Fruit fly (Drosophila melanogaster) whole organism, prepupa: ENCODE data around the gene scramb2.

Experiments
- CG10631 ChIP-seq: fragments of 200-800 bp; sonication (Bioruptor generic); optimal IDR thresholded peaks from 2 replicates; lab custom pipeline; 2016; ENCODE audit warnings: missing biosample characterization, missing genetic modification characterization
- CG10669 ChIP-seq: fragments of 200-800 bp; sonication (Bioruptor generic); optimal IDR thresholded peaks from 3 replicates; lab custom pipeline; 2018; ENCODE audit warnings: missing biosample characterization, mild to moderate bottlenecking, missing genetic modification characterization, moderate library complexity
- CG11294 ChIP-seq: fragments of 200-800 bp; sonication (Bioruptor generic); IDR thresholded peaks from 2 replicates; pipeline ENCODE4 v1.3.6; 2022; ENCODE audit warnings: missing biosample characterization, missing genetic modification characterization
- CG11762 ChIP-seq: fragments of 200-800 bp; sonication (Bioruptor generic); optimal IDR thresholded peaks from 3 replicates; lab custom pipeline; 2016; ENCODE audit warnings: missing biosample characterization, missing genetic modification characterization; ENCODE audit not compliant: insufficient read depth
- CG11902 ChIP-seq: fragments of 200-800 bp; sonication (Bioruptor generic); optimal IDR thresholded peaks from 3 replicates; lab custom pipeline; 2016; ENCODE audit warnings: missing biosample characterization, missing genetic modification characterization
- CG15336 ChIP-seq: fragments of 200-800 bp; sonication (Bioruptor generic); IDR thresholded peaks from 2 replicates; pipeline ENCODE4 v1.3.6; 2022; ENCODE audit warnings: missing biosample characterization, missing genetic modification characterization
- CG16779 ChIP-seq: fragments of 200-800 bp; sonication (Bioruptor generic); optimal IDR thresholded peaks from 3 replicates; lab custom pipeline; 2017; ENCODE audit warnings: missing biosample characterization, mild to moderate bottlenecking, missing genetic modification characterization
- CG3032 ChIP-seq: fragments of 200-800 bp; optimal IDR thresholded peaks from 2 replicates; lab custom pipeline; 2019; ENCODE audit warnings: missing biosample characterization, mild to moderate bottlenecking, missing genetic modification characterization, moderate library complexity
- CG31627 ChIP-seq: fragments of 200-800 bp; sonication (Bioruptor generic); optimal IDR thresholded peaks from 3 replicates; lab custom pipeline; 2016; ENCODE audit warnings: missing biosample characterization, missing genetic modification characterization
- CG32006 ChIP-seq: fragments of 200-800 bp; sonication (Bioruptor generic); optimal IDR thresholded peaks from 3 replicates; lab custom pipeline; 2017; ENCODE audit warnings: missing biosample characterization, mild to moderate bottlenecking, missing genetic modification characterization
- CG34406 ChIP-seq: fragments of 200-800 bp; sonication (Bioruptor generic); optimal IDR thresholded peaks from 3 replicates; lab custom pipeline; 2016; ENCODE audit warnings: missing biosample characterization, missing genetic modification characterization
- CG3919 ChIP-seq: fragments of 200-800 bp; sonication (Bioruptor generic); optimal IDR thresholded peaks from 3 replicates; lab custom pipeline; 2016; ENCODE audit warnings: missing biosample characterization, missing genetic modification characterization
- CG4318 ChIP-seq: fragments of 200-800 bp; sonication (Bioruptor generic); optimal IDR thresholded peaks from 3 replicates; lab custom pipeline; 2017; ENCODE audit warnings: missing biosample characterization, mild to moderate bottlenecking, missing genetic modification characterization
- CG6163 ChIP-seq: fragments of 200-800 bp; sonication (Bioruptor generic); IDR thresholded peaks from 3 replicates; pipeline ENCODE4 v1.3.6; 2022; ENCODE audit warnings: missing biosample characterization, missing genetic modification characterization
- CG6276 ChIP-seq: fragments of 200-800 bp; sonication (Bioruptor generic); optimal IDR thresholded peaks from 2 replicates; lab custom pipeline; 2017; ENCODE audit warnings: missing biosample characterization, mild to moderate bottlenecking, missing genetic modification characterization
- CG6792 ChIP-seq: fragments of 200-800 bp; sonication (Bioruptor generic); optimal IDR thresholded peaks from 3 replicates; lab custom pipeline; 2016; ENCODE audit warnings: missing biosample characterization, missing genetic modification characterization
- CG6854 ChIP-seq: fragments of 200-800 bp; sonication (Bioruptor generic); optimal IDR thresholded peaks from 2 replicates; lab custom pipeline; 2017; ENCODE audit warnings: missing biosample characterization, mild to moderate bottlenecking, missing genetic modification characterization
- CG7368 ChIP-seq: fragments of 200-800 bp; sonication (Bioruptor generic); optimal IDR thresholded peaks from 3 replicates; lab custom pipeline; 2016; ENCODE audit warnings: missing biosample characterization, missing genetic modification characterization
- CG8119 ChIP-seq: fragments of 200-800 bp; sonication (Bioruptor generic); IDR thresholded peaks from 3 replicates; pipeline ENCODE4 v1.3.6; 2022; ENCODE audit warnings: missing biosample characterization, missing genetic modification characterization
- CG8319 ChIP-seq: fragments of 200-800 bp; sonication (Bioruptor generic); optimal IDR thresholded peaks from 3 replicates; lab custom pipeline; 2016; ENCODE audit warnings: missing biosample characterization, missing genetic modification characterization
- CG8632 ChIP-seq: fragments of 200-800 bp; sonication (Bioruptor generic); optimal IDR thresholded peaks from 3 replicates; lab custom pipeline; 2016; ENCODE audit warnings: missing biosample characterization, missing genetic modification characterization
- Eip75B ChIP-seq: fragments of 200-800 bp; sonication (Bioruptor generic); optimal IDR thresholded peaks from 3 replicates; lab custom pipeline; 2016; ENCODE audit warnings: missing biosample characterization, missing genetic modification characterization
- Eip78C ChIP-seq: fragments of 200-800 bp; sonication (Bioruptor generic); peaks from one replicate; lab custom pipeline; 2016; ENCODE audit warnings: missing biosample characterization, missing genetic modification characterization
- Eip93F ChIP-seq: fragments of 200-800 bp; sonication (Bioruptor generic); optimal IDR thresholded peaks from 2 replicates; lab custom pipeline; 2016; ENCODE audit warnings: missing biosample characterization, mild to moderate bottlenecking, missing genetic modification characterization
- Ets96B ChIP-seq: fragments of 200-800 bp; optimal IDR thresholded peaks from 2 replicates; lab custom pipeline; 2019; ENCODE audit warnings: missing biosample characterization, mild to moderate bottlenecking, missing genetic modification characterization, moderate library complexity
- Gug ChIP-seq: fragments of 200-800 bp; sonication (Bioruptor generic); IDR thresholded peaks from 2 replicates; pipeline ENCODE4 v1.3.6; 2022; ENCODE audit warnings: missing biosample characterization, missing genetic modification characterization
- Hr39 ChIP-seq: fragments of 200-800 bp; sonication (Bioruptor generic); optimal IDR thresholded peaks from 2 replicates; lab custom pipeline; 2016; ENCODE audit warnings: missing biosample characterization, missing genetic modification characterization
- Hr4 ChIP-seq: fragments of 200-800 bp; sonication (Bioruptor generic); optimal IDR thresholded peaks from 3 replicates; lab custom pipeline; 2016; ENCODE audit warnings: missing biosample characterization, missing genetic modification characterization
- Lpt ChIP-seq: fragments of 200-800 bp; sonication (Bioruptor generic); optimal IDR thresholded peaks from 3 replicates; lab custom pipeline; 2016; ENCODE audit warnings: missing biosample characterization, missing genetic modification characterization
- Met ChIP-seq: fragments of 200-800 bp; sonication (Bioruptor generic); optimal IDR thresholded peaks from 3 replicates; lab custom pipeline; 2016; ENCODE audit warnings: missing biosample characterization, missing genetic modification characterization
- OdsH ChIP-seq: fragments of 200-800 bp; sonication (Bioruptor generic); optimal IDR thresholded peaks from 3 replicates; lab custom pipeline; 2016; ENCODE audit warnings: missing biosample characterization, missing genetic modification characterization
- Smox ChIP-seq: fragments of 200-800 bp; sonication (Bioruptor generic); optimal IDR thresholded peaks from 3 replicates; lab custom pipeline; 2016; ENCODE audit warnings: missing biosample characterization, missing genetic modification characterization
- Sox102F ChIP-seq: fragments of 200-800 bp; sonication (Bioruptor generic); optimal IDR thresholded peaks from 2 replicates; lab custom pipeline; 2016; ENCODE audit warnings: missing biosample characterization, mild to moderate bottlenecking, missing genetic modification characterization
- Sox14 ChIP-seq: fragments of 200-800 bp; sonication (Bioruptor generic); optimal IDR thresholded peaks from 3 replicates; lab custom pipeline; 2016; ENCODE audit warnings: missing biosample characterization, missing genetic modification characterization
- achi ChIP-seq: fragments of 200-800 bp; sonication (Bioruptor generic); optimal IDR thresholded peaks from 3 replicates; lab custom pipeline; 2016; ENCODE audit warnings: missing biosample characterization, missing genetic modification characterization
- acj6 ChIP-seq: fragments of 200-800 bp; sonication (Bioruptor generic); optimal IDR thresholded peaks from 3 replicates; lab custom pipeline; 2016; ENCODE audit warnings: missing biosample characterization, missing genetic modification characterization
- cyc ChIP-seq: fragments of 200-800 bp; sonication (Bioruptor generic); optimal IDR thresholded peaks from 3 replicates; lab custom pipeline; 2016; ENCODE audit warnings: missing biosample characterization, missing genetic modification characterization
- dsx ChIP-seq: fragments of 200-800 bp; optimal IDR thresholded peaks from 3 replicates; lab custom pipeline; 2019; ENCODE audit warnings: missing biosample characterization, mild to moderate bottlenecking, missing genetic modification characterization, moderate library complexity; ENCODE audit not compliant: poor library complexity, severe bottlenecking
- eg ChIP-seq: fragments of 200-800 bp; sonication (Bioruptor generic); IDR thresholded peaks from 3 replicates; pipeline ENCODE4 v1.3.6; 2022; ENCODE audit warnings: missing biosample characterization, missing genetic modification characterization
- esn ChIP-seq: fragments of 200-800 bp; sonication (Bioruptor generic); optimal IDR thresholded peaks from 2 replicates; lab custom pipeline; 2016; ENCODE audit warnings: missing biosample characterization, mild to moderate bottlenecking, missing genetic modification characterization, moderate library complexity
- fd59A ChIP-seq: fragments of 200-800 bp; sonication (Bioruptor generic); optimal IDR thresholded peaks from 2 replicates; lab custom pipeline; 2017; ENCODE audit warnings: missing biosample characterization, mild to moderate bottlenecking, missing genetic modification characterization, missing genetic modification reagents
- fd85E ChIP-seq: fragments of 200-800 bp; sonication (Bioruptor generic); optimal IDR thresholded peaks from 3 replicates; lab custom pipeline; 2016; ENCODE audit warnings: missing biosample characterization, missing genetic modification characterization
- salr ChIP-seq, 2 experiments: fragments of 200-800 bp; sonication (Bioruptor generic); optimal IDR thresholded peaks; 3 replicates each; lab custom pipeline; 2016 to 2018; ENCODE audit warnings: missing biosample characterization in 2 of 2, missing genetic modification characterization in 2 of 2, mild to moderate bottlenecking in 1 of 2
- spab ChIP-seq: fragments of 200-800 bp; sonication (Bioruptor generic); optimal IDR thresholded peaks from 2 replicates; lab custom pipeline; 2017; ENCODE audit warnings: missing biosample characterization, mild to moderate bottlenecking, missing genetic modification characterization, missing genetic modification reagents
- ss ChIP-seq, 2 experiments: fragments of 200-800 bp; sonication (Bioruptor generic); optimal IDR thresholded peaks; 2 replicates in 1 of 2; 3 replicates in 1 of 2; lab custom pipeline; 2017 to 2018; ENCODE audit warnings: mild to moderate bottlenecking in 2 of 2, missing biosample characterization in 2 of 2, missing genetic modification characterization in 2 of 2, moderate library complexity in 1 of 2
- svp ChIP-seq: fragments of 200-800 bp; sonication (Bioruptor generic); peaks from one replicate; lab custom pipeline; 2016; ENCODE audit warnings: missing biosample characterization, missing genetic modification characterization
- topi ChIP-seq: fragments of 200-800 bp; sonication (Bioruptor generic); optimal IDR thresholded peaks from 3 replicates; lab custom pipeline; 2016; ENCODE audit warnings: missing biosample characterization, missing genetic modification characterization

The scramb2 gene

dm6 chr3L:3045256-3045743 lies 1.3 kb downstream of the scramb2 start (continued):
- peak; percentile 87 for TF ChIP-seq OdsH (GFP tag; lab: Kevin White, UChicago)
- TF ChIP-seq CG11902: peak; percentile 65
- TF ChIP-seq CG31627: peak; percentile 83
- TF ChIP-seq CG16779 (tag; lab: Kevin White, UChicago): peak; percentile 77
- TF ChIP-seq Eip78C: peak; percentile 97
- TF ChIP-seq Hr39: peak; percentile 81
- peak; percentile 86 for TF ChIP-seq dsx
- peak; percentile 93 for TF ChIP-seq CG8632 (GFP tag; lab: Kevin White, UChicago)
- TF ChIP-seq Gug (GFP tag; lab: Robert Waterston, UW): peak; percentile 54
- peak; percentile 86 for TF ChIP-seq Smox
- peak; percentile 53 for TF ChIP-seq Lpt
- no peak; the same call in 1 of the 2 replicates for TF ChIP-seq CG11294
- TF ChIP-seq CG32006 (GFP tag; lab: Kevin White, UChicago): peak; percentile 84
- peak; percentile 87 for TF ChIP-seq CG7368 (GFP tag; lab: Kevin White, UChicago)
- TF ChIP-seq Hr4 (GFP tag; lab: Kevin White, UChicago): peak; percentile 70

- peak; percentile 59 for TF ChIP-seq Smox
- TF ChIP-seq CG3032 (tag; lab: Kevin White, UChicago): peak; percentile 47
- TF ChIP-seq CG32006 (GFP tag; lab: Kevin White, UChicago): peak; percentile 67
- peak; percentile 5 for TF ChIP-seq CG4318 (GFP tag; lab: Kevin White, UChicago)
- TF ChIP-seq CG10631 (GFP tag; lab: Kevin White, UChicago): peak; percentile 60
- peak; percentile 70 for TF ChIP-seq Eip78C
- peak; percentile 70 for TF ChIP-seq Hr4 (GFP tag; lab: Kevin White, UChicago)
- no peak for TF ChIP-seq Lpt
- TF ChIP-seq CG6276: peak; percentile 63
- no peak for TF ChIP-seq CG6854 (GFP tag; lab: Kevin White, UChicago)
- peak; percentile 81 for TF ChIP-seq esn (GFP tag; lab: Kevin White, UChicago)
- TF ChIP-seq OdsH (GFP tag; lab: Kevin White, UChicago): peak; percentile 55
- peak; percentile 34 for TF ChIP-seq Eip93F (GFP tag; lab: Kevin White, UChicago)
- peak; percentile 77 for TF ChIP-seq CG15336 (GFP tag; lab: Robert Waterston, UW)
- TF ChIP-seq Eip75B (GFP tag; lab: Kevin White, UChicago): peak; percentile 71
- peak; percentile 85 for TF ChIP-seq eg (GFP tag; lab: Robert Waterston, UW)
- TF ChIP-seq ss (GFP tag; optimal IDR thresholded peaks at IDR 0.05; lab: Kevin White, UChicago): peak; percentile 0 to 61
- TF ChIP-seq CG8119 (GFP tag; lab: Robert Waterston, UW): peak; percentile 69; the same call in 2 of the 3 replicates
- peak; percentile 88 for TF ChIP-seq svp (GFP tag; lab: Kevin White, UChicago)
- TF ChIP-seq Sox14: peak; percentile 59
- peak; percentile 40 for TF ChIP-seq cyc
- TF ChIP-seq CG8319 (GFP tag; lab: Kevin White, UChicago): peak; percentile 31
- TF ChIP-seq CG34406 (GFP tag; lab: Kevin White, UChicago): peak; percentile 65
- TF ChIP-seq CG7368 (GFP tag; lab: Kevin White, UChicago): peak; percentile 2
- TF ChIP-seq Met (GFP tag; lab: Kevin White, UChicago): peak; percentile 71
- no peak for TF ChIP-seq CG11762 (GFP tag; lab: Kevin White, UChicago)
- TF ChIP-seq CG6792 (GFP tag; lab: Kevin White, UChicago): peak; percentile 43
- TF ChIP-seq achi (GFP tag; lab: Kevin White, UChicago): peak; percentile 71
- peak; percentile 58 for TF ChIP-seq Ets96B (tag; lab: Kevin White, UChicago)
- TF ChIP-seq acj6: peak; percentile 64
- TF ChIP-seq CG6163 (GFP tag; lab: Robert Waterston, UW): peak; percentile 90
- TF ChIP-seq spab (GFP tag; lab: Kevin White, UChicago): peak; percentile 45
- peak; percentile 61 for TF ChIP-seq topi (GFP tag; lab: Kevin White, UChicago)
- no peak for TF ChIP-seq salr (GFP tag; optimal IDR thresholded peaks at IDR 0.05; lab: Kevin White, UChicago)
- TF ChIP-seq CG16779 (tag; lab: Kevin White, UChicago): peak; percentile 50
- TF ChIP-seq fd59A (GFP tag; lab: Kevin White, UChicago): peak; percentile 39
- peak; percentile 44 for TF ChIP-seq CG10669 (GFP tag; lab: Kevin White, UChicago)
- peak; percentile 59 for TF ChIP-seq Gug (GFP tag; lab: Robert Waterston, UW)
- no peak for TF ChIP-seq fd85E (GFP tag; lab: Kevin White, UChicago)
- TF ChIP-seq CG8632 (GFP tag; lab: Kevin White, UChicago): peak; percentile 69
- TF ChIP-seq CG3919 (GFP tag; lab: Kevin White, UChicago): peak; percentile 66
- TF ChIP-seq Sox102F (GFP tag; lab: Kevin White, UChicago): peak; percentile 49
Measured at dm6 chr3L:3042150-3043049, 4.2 kb downstream of the scramb2 start, which contains the start of gene Prx4. Gene Prx4, plus strand, starts transcription at chr3L:3042359.
